Comparison of ENCODE assay signal across 1 fruit fly cellular context in genomic region chr3L:6269003-6269402, dm6.
TF ChIP-seq lines count a peak whose summit lies in the region.

No protein-coding gene starts in this region.

TF ChIP-seq in whole organism, embryonic, 481 proteins besides CTCF, POLR2A, EP300 and RAD21 (continued from another document):
- TF ChIP-seq ci (GFP tag; IDR thresholded peaks at IDR 0.05; lab: Robert Waterston, UW): no peak
- no peak for TF ChIP-seq Fer1 (GFP tag; optimal IDR thresholded peaks at IDR 0.05; lab: Kevin White, UChicago)
- TF ChIP-seq Atf-2 (GFP tag; optimal IDR thresholded peaks at IDR 0.05; lab: Kevin White, UChicago): no peak
- TF ChIP-seq crp (GFP tag; optimal IDR thresholded peaks at IDR 0.05; lab: Kevin White, UChicago): no peak
- TF ChIP-seq Awh (GFP tag; IDR thresholded peaks at IDR 0.05; lab: Robert Waterston, UW): no peak
- TF ChIP-seq Sox102F (GFP tag; optimal IDR thresholded peaks at IDR 0.05; lab: Kevin White, UChicago): peak; percentile 40
- TF ChIP-seq Ravus (GFP tag; IDR thresholded peaks at IDR 0.05; lab: Robert Waterston, UW): no peak
- TF ChIP-seq jigr1 (GFP tag; IDR thresholded peaks at IDR 0.05; lab: Robert Waterston, UW): no peak
- TF ChIP-seq PHDP (tag; optimal IDR thresholded peaks at IDR 0.05; lab: Kevin White, UChicago): no peak
- no peak for TF ChIP-seq CG15696 (tag; optimal IDR thresholded peaks at IDR 0.05; lab: Kevin White, UChicago)
- no peak for TF ChIP-seq Ptx1 (GFP tag; IDR thresholded peaks at IDR 0.05; lab: Robert Waterston, UW)
- TF ChIP-seq CG10565 (GFP tag; optimal IDR thresholded peaks at IDR 0.05; lab: Kevin White, UChicago): no peak
- no peak for TF ChIP-seq CG30403 (GFP tag; optimal IDR thresholded peaks at IDR 0.05; lab: Kevin White, UChicago)
- peak in 1 of 2 experiments; percentile 41 for TF ChIP-seq Hr51 (GFP tag; optimal IDR thresholded peaks at IDR 0.05; lab: Kevin White, UChicago)
- no peak for TF ChIP-seq CG33213 (GFP tag; optimal IDR thresholded peaks at IDR 0.05; lab: Kevin White, UChicago)
- no peak for TF ChIP-seq CG6175 (GFP tag; IDR thresholded peaks at IDR 0.05; lab: Robert Waterston, UW)
- peak; percentile 57 for TF ChIP-seq sens (GFP tag; lab: Kevin White, UChicago)
